Worm (Caenorhabditis elegans) whole organism, mixed stage, embryonic: ENCODE data around the gene frpr-3.

ENCODE experiments used
- ceh-43 ChIP-seq: fragments of 200-800 bp; sonication (Bioruptor generic); optimal IDR thresholded peaks from 2 replicates; lab custom pipeline; 2018; ENCODE audit warnings: mild to moderate bottlenecking, missing genetic modification characterization, moderate library complexity, missing compliant biosample characterization
- flh-1 ChIP-seq: fragments of 200-800 bp; sonication (Bioruptor generic); optimal IDR thresholded peaks from 2 replicates; lab custom pipeline; 2018; ENCODE audit warnings: mild to moderate bottlenecking, missing genetic modification characterization, moderate library complexity, missing compliant biosample characterization
- ham-2 ChIP-seq: fragments of 200-800 bp; sonication (Bioruptor generic); optimal IDR thresholded peaks from 2 replicates; lab custom pipeline; 2018; ENCODE audit warnings: mild to moderate bottlenecking, missing genetic modification characterization, missing compliant biosample characterization
- lin-13 ChIP-seq: fragments of 150-350 bp; optimal IDR thresholded peaks from 2 replicates; lab custom pipeline; 2014; ENCODE audit warnings: missing biosample characterization, missing genetic modification characterization
- lsy-2 ChIP-seq: fragments of 150-350 bp; optimal IDR thresholded peaks from 2 replicates; lab custom pipeline; 2014; ENCODE audit warnings: missing biosample characterization, missing genetic modification characterization
- mab-5 ChIP-seq: fragments of 150-350 bp; optimal IDR thresholded peaks from 2 replicates; lab custom pipeline; 2014; ENCODE audit warnings: missing biosample characterization, missing genetic modification characterization
- nhr-12 ChIP-seq: fragments of 150-350 bp; optimal IDR thresholded peaks from 2 replicates; lab custom pipeline; 2014; ENCODE audit warnings: missing biosample characterization, missing genetic modification characterization
- nhr-237 ChIP-seq: fragments of 150-350 bp; optimal IDR thresholded peaks from 2 replicates; lab custom pipeline; 2014; ENCODE audit warnings: missing biosample characterization, missing genetic modification characterization
- nhr-28 ChIP-seq: fragments of 150-350 bp; optimal IDR thresholded peaks from 2 replicates; lab custom pipeline; 2014; ENCODE audit warnings: missing biosample characterization, missing genetic modification characterization
- nhr-76 ChIP-seq: sonication (generic microtip); optimal IDR thresholded peaks from 2 replicates; lab custom pipeline; 2017; ENCODE audit warnings: missing biosample characterization, missing genetic modification characterization
- pha-4 ChIP-seq: fragments of 150-350 bp; optimal IDR thresholded peaks from 2 replicates; lab custom pipeline; 2018; ENCODE audit warnings: missing biosample characterization, missing genetic modification reagents, missing genetic modification characterization
- unc-39 ChIP-seq: fragments of 150-350 bp; optimal IDR thresholded peaks from 2 replicates; lab custom pipeline; 2014; ENCODE audit warnings: missing biosample characterization, missing genetic modification characterization
- unc-62 ChIP-seq: fragments of 150-350 bp; optimal IDR thresholded peaks from 2 replicates; lab custom pipeline; 2014; ENCODE audit warnings: missing biosample characterization, missing genetic modification reagents, missing genetic modification characterization
- ztf-11 ChIP-seq: fragments of 150-350 bp; optimal IDR thresholded peaks from 2 replicates; lab custom pipeline; 2014; ENCODE audit warnings: missing biosample characterization, missing genetic modification characterization

DNA sequence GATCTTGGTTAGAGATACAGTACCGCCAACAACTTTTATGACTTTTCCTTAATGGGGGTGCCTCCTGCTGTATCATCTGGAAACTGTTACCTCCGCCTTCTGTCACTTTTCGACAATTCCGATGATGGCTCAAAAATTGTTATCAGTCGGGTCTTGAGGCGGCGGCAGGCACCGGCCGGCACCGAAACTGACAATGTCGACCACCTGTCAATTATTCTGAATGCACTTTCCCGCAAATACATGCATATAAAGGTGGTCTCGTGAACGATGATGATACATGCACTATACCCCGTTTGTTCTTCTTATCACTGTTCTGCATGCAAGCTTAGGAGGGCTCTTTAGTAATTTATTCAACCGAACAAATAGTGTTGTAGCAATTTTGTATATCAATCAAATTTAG lies 27.0 kb upstream of the frpr-3 start:
- TF ChIP-seq nhr-12 (no peak), lin-13 (tag; lab: Kevin White, UChicago) (no peak), unc-39 (tag; lab: Kevin White, UChicago) (no peak), pha-4 (tag; lab: Kevin White, UChicago) (no peak), unc-62 (GFP tag; lab: Kevin White, UChicago) (no peak), nhr-28 (tag; lab: Kevin White, UChicago) (no peak), mab-5 (tag; lab: Kevin White, UChicago) (no peak), ztf-11 (tag; lab: Kevin White, UChicago) (no peak), nhr-237 (tag; lab: Kevin White, UChicago) (no peak), nhr-76 (no peak), ceh-43 (no peak), ham-2 (GFP tag; lab: Kevin White, UChicago) (no peak), flh-1 (GFP tag; lab: Kevin White, UChicago) (no peak), lsy-2 (tag; lab: Kevin White, UChicago) (no peak)
